Worm (Caenorhabditis elegans) whole organism, mixed stage, embryonic: ENCODE results near the gene C43H6.12.

Source experiments
- M03D4.4 ChIP-seq: sonication (generic microtip); optimal IDR thresholded peaks from 2 replicates; lab custom pipeline; 2017; ENCODE audit warnings: mild to moderate bottlenecking, missing genetic modification characterization, missing compliant biosample characterization
- bed-3 ChIP-seq: fragments of 200-800 bp; sonication (Bioruptor generic); optimal IDR thresholded peaks from 3 replicates; lab custom pipeline; 2018; ENCODE audit warnings: mild to moderate bottlenecking, missing genetic modification characterization, moderate library complexity, missing compliant biosample characterization
- blmp-1 ChIP-seq: fragments of 150-350 bp; optimal IDR thresholded peaks from 2 replicates; lab custom pipeline; 2014; ENCODE audit warnings: missing biosample characterization, missing genetic modification characterization
- ceh-39 ChIP-seq: fragments of 150-350 bp; optimal IDR thresholded peaks from 2 replicates; lab custom pipeline; 2014; ENCODE audit warnings: missing biosample characterization, missing genetic modification characterization
- ceh-43 ChIP-seq: fragments of 200-800 bp; sonication (Bioruptor generic); optimal IDR thresholded peaks from 2 replicates; lab custom pipeline; 2018; ENCODE audit warnings: mild to moderate bottlenecking, missing genetic modification characterization, moderate library complexity, missing compliant biosample characterization
- ceh-83 ChIP-seq: fragments of 200-800 bp; sonication (Bioruptor generic); optimal IDR thresholded peaks from 2 replicates; lab custom pipeline; 2018; ENCODE audit warnings: mild to moderate bottlenecking, missing genetic modification characterization, missing compliant biosample characterization
- ces-1 ChIP-seq: fragments of 150-350 bp; optimal IDR thresholded peaks from 2 replicates; lab custom pipeline; 2014; ENCODE audit warnings: missing biosample characterization, missing genetic modification reagents, missing genetic modification characterization
- cnd-1 ChIP-seq: fragments of 200-800 bp; sonication (Bioruptor generic); optimal IDR thresholded peaks from 2 replicates; lab custom pipeline; 2018; ENCODE audit warnings: mild to moderate bottlenecking, missing genetic modification characterization, missing compliant biosample characterization
- drap-1 ChIP-seq: fragments of 200-800 bp; sonication (Bioruptor generic); optimal IDR thresholded peaks from 3 replicates; lab custom pipeline; 2018; ENCODE audit warnings: mild to moderate bottlenecking, missing genetic modification characterization, missing compliant biosample characterization
- elt-1 ChIP-seq: sonication (generic microtip); optimal IDR thresholded peaks from 2 replicates; lab custom pipeline; 2017; ENCODE audit warnings: missing genetic modification characterization, mild to moderate bottlenecking, missing compliant biosample characterization, antibody characterized with exemption, moderate library complexity, borderline replicate concordance; ENCODE audit not compliant: insufficient read depth
- elt-3 ChIP-seq: fragments of 150-350 bp; optimal IDR thresholded peaks from 2 replicates; lab custom pipeline; 2014; ENCODE audit warnings: missing biosample characterization, missing genetic modification characterization
- flh-1 ChIP-seq: fragments of 200-800 bp; sonication (Bioruptor generic); optimal IDR thresholded peaks from 2 replicates; lab custom pipeline; 2018; ENCODE audit warnings: mild to moderate bottlenecking, missing genetic modification characterization, moderate library complexity, missing compliant biosample characterization
- ham-2 ChIP-seq: fragments of 200-800 bp; sonication (Bioruptor generic); optimal IDR thresholded peaks from 2 replicates; lab custom pipeline; 2018; ENCODE audit warnings: mild to moderate bottlenecking, missing genetic modification characterization, missing compliant biosample characterization
- hlh-1 ChIP-seq: fragments of 150-350 bp; optimal IDR thresholded peaks from 2 replicates; lab custom pipeline; 2014; ENCODE audit warnings: missing biosample characterization, missing genetic modification reagents, missing genetic modification characterization
- lin-13 ChIP-seq: fragments of 150-350 bp; optimal IDR thresholded peaks from 2 replicates; lab custom pipeline; 2014; ENCODE audit warnings: missing biosample characterization, missing genetic modification characterization
- lin-32 ChIP-seq: fragments of 200-800 bp; sonication (Bioruptor generic); optimal IDR thresholded peaks from 2 replicates; lab custom pipeline; 2018; ENCODE audit warnings: mild to moderate bottlenecking, missing genetic modification characterization, missing compliant biosample characterization
- lsy-2 ChIP-seq: fragments of 150-350 bp; optimal IDR thresholded peaks from 2 replicates; lab custom pipeline; 2014; ENCODE audit warnings: missing biosample characterization, missing genetic modification characterization
- mep-1 ChIP-seq: fragments of 150-350 bp; optimal IDR thresholded peaks from 2 replicates; lab custom pipeline; 2017; ENCODE audit warnings: missing biosample characterization, missing genetic modification reagents, missing genetic modification characterization, inconsistent platforms
- mls-2 ChIP-seq: sonication (generic microtip); optimal IDR thresholded peaks from 2 replicates; lab custom pipeline; 2016; ENCODE audit warnings: mild to moderate bottlenecking, missing genetic modification characterization, moderate library complexity, missing compliant biosample characterization
- nhr-12 ChIP-seq: fragments of 150-350 bp; optimal IDR thresholded peaks from 2 replicates; lab custom pipeline; 2014; ENCODE audit warnings: missing biosample characterization, missing genetic modification characterization
- nhr-2 ChIP-seq: fragments of 150-350 bp; optimal IDR thresholded peaks from 2 replicates; lab custom pipeline; 2014; ENCODE audit warnings: missing biosample characterization, missing genetic modification characterization
- nhr-237 ChIP-seq: fragments of 150-350 bp; optimal IDR thresholded peaks from 2 replicates; lab custom pipeline; 2014; ENCODE audit warnings: missing biosample characterization, missing genetic modification characterization
- nhr-28 ChIP-seq: fragments of 150-350 bp; optimal IDR thresholded peaks from 2 replicates; lab custom pipeline; 2014; ENCODE audit warnings: missing biosample characterization, missing genetic modification characterization
- nhr-76 ChIP-seq: sonication (generic microtip); optimal IDR thresholded peaks from 2 replicates; lab custom pipeline; 2017; ENCODE audit warnings: missing biosample characterization, missing genetic modification characterization
- pha-4 ChIP-seq: fragments of 150-350 bp; optimal IDR thresholded peaks from 2 replicates; lab custom pipeline; 2018; ENCODE audit warnings: missing biosample characterization, missing genetic modification reagents, missing genetic modification characterization
- sem-2 ChIP-seq: fragments of 200-800 bp; sonication (Bioruptor generic); optimal IDR thresholded peaks from 2 replicates; lab custom pipeline; 2018; ENCODE audit warnings: mild to moderate bottlenecking, missing genetic modification characterization, missing compliant biosample characterization
- snpc-4 ChIP-seq: fragments of 150-350 bp; optimal IDR thresholded peaks from 2 replicates; lab custom pipeline; 2014; ENCODE audit warnings: missing biosample characterization, missing genetic modification characterization
- sptf-1 ChIP-seq: sonication (generic microtip); optimal IDR thresholded peaks from 2 replicates; lab custom pipeline; 2017; ENCODE audit warnings: mild to moderate bottlenecking, missing genetic modification characterization, moderate library complexity, missing compliant biosample characterization
- tbx-8 ChIP-seq: fragments of 200-800 bp; sonication (Bioruptor generic); optimal IDR thresholded peaks from 2 replicates; lab custom pipeline; 2018; ENCODE audit warnings: mild to moderate bottlenecking, missing genetic modification characterization, moderate library complexity, missing compliant biosample characterization
- unc-120 ChIP-seq: sonication (generic microtip); optimal IDR thresholded peaks from 2 replicates; lab custom pipeline; 2017; ENCODE audit warnings: missing genetic modification characterization, missing compliant biosample characterization; ENCODE audit not compliant: poor library complexity, severe bottlenecking
- unc-62 ChIP-seq: fragments of 150-350 bp; optimal IDR thresholded peaks from 2 replicates; lab custom pipeline; 2014; ENCODE audit warnings: missing biosample characterization, missing genetic modification reagents, missing genetic modification characterization
- zip-8 ChIP-seq: fragments of 150-350 bp; optimal IDR thresholded peaks from 2 replicates; lab custom pipeline; 2014; ENCODE audit warnings: missing biosample characterization, missing genetic modification characterization
- ztf-11 ChIP-seq: fragments of 150-350 bp; optimal IDR thresholded peaks from 2 replicates; lab custom pipeline; 2014; ENCODE audit warnings: missing biosample characterization, missing genetic modification characterization

The C43H6.12 gene

DNA sequence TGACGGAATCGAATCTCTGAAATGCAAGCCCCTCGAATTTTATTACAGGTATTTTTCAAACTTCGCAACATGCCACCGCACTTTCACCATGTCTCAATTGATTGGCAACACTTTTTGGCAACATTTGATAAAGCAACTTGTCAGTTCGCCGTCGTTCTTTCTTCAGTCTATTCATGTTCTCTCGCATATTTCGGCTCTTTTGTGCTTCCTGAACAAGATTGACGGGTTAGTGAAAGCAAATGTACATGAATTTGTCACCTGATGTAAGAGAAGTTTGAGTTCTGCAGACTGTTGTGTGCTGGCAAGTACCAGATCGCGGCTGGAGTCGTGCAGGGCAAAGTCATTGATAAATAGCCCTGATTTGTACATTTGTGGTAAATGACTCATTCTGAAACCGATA, 12.7 kb downstream of the C43H6.12 start:
- TF ChIP-seq mep-1 (tag; lab: Kevin White, UChicago) (no peak), nhr-2 (tag; lab: Kevin White, UChicago) (no peak), ztf-11 (tag; lab: Kevin White, UChicago) (no peak), sem-2 (no peak), pha-4 (tag; lab: Kevin White, UChicago) (no peak), nhr-237 (no peak), elt-3 (tag; lab: Kevin White, UChicago) (no peak), lin-32 (GFP tag; lab: Kevin White, UChicago) (no peak)

- TF ChIP-seq ham-2 (GFP tag; lab: Kevin White, UChicago) = no peak
- peak; percentile 4 for TF ChIP-seq pha-4 (tag; lab: Kevin White, UChicago)
These were observed 15.9 kb downstream of the C43H6.12 start for ce11 chrX:2425284-2425683.

DNA sequence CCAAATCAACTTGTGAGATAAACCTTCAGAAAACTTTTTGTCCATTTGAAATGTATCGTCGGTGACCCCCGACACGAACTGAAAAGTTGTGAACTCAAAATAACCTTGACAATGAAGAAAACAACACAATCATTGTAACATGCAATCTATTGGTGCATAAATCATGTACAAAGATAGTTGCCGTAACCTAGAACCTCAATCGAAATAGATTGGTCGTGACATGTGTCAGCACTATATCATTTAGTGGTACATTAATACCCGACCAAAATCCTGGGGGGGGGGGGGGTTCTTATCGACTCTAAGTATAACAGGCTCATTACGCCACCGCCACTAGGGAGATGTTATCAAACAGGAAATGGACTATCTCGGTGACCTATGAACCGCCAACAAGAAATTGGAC, 17.5 kb downstream of the C43H6.12 start:
- no peak for TF ChIP-seq cnd-1 (tag; lab: Kevin White, UChicago)
- peak; percentile 54 for TF ChIP-seq unc-62
- TF ChIP-seq elt-1 (tag; lab: Kevin White, UChicago) = peak; percentile 30

ce11 chrX:2427404-2427803, 18.0 kb downstream of the C43H6.12 start, which contains the start of gene gcy-31:
gcy-31 (minus strand) TSS chrX:2427504.
- no peak for TF ChIP-seq sptf-1 (tag; lab: Kevin White, UChicago)
- no peak for TF ChIP-seq hlh-1
- no peak for TF ChIP-seq M03D4.4 (tag; lab: Kevin White, UChicago)
- no peak for TF ChIP-seq ztf-11 (tag; lab: Kevin White, UChicago)
- TF ChIP-seq lsy-2 (tag; lab: Kevin White, UChicago) = no peak
- TF ChIP-seq zip-8 (tag; lab: Kevin White, UChicago) = no peak
- TF ChIP-seq ceh-43 (GFP tag; lab: Kevin White, UChicago) = no peak
- TF ChIP-seq ces-1 (GFP tag; lab: Kevin White, UChicago) = no peak

DNA sequence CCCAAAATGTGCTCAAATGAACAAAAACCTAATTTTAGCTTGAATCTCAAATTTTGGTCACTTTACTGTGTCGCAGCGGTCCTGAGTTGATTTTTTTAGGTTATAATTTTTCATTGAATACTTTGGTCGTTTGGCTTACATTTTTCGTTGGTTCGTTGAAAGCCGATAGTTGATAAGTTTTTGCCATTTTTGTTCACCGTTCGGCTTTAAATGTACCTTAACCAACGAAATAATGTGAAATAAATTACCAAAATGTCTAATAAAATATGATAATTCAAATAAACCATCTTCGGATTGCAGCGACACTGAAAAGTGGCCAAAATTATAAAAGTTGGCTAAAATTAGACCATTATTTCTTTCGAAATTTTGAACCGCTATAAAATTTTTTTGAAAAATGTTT, 20.9 kb downstream of the C43H6.12 start:
- TF ChIP-seq ztf-11 (tag; lab: Kevin White, UChicago) = no peak
- TF ChIP-seq nhr-28 (tag; lab: Kevin White, UChicago) = no peak
- TF ChIP-seq nhr-2 (tag; lab: Kevin White, UChicago) = no peak
- no peak for TF ChIP-seq elt-1 (tag; lab: Kevin White, UChicago)
- no peak for TF ChIP-seq mls-2 (tag; lab: Kevin White, UChicago)
- no peak for TF ChIP-seq elt-3 (tag; lab: Kevin White, UChicago)
- TF ChIP-seq nhr-12 (tag; lab: Kevin White, UChicago) = no peak
- TF ChIP-seq blmp-1 (tag; lab: Kevin White, UChicago) = no peak
- TF ChIP-seq lin-32 (GFP tag; lab: Kevin White, UChicago) = no peak
- no peak for TF ChIP-seq lin-13
- no peak for TF ChIP-seq cnd-1 (tag; lab: Kevin White, UChicago)
- no peak for TF ChIP-seq unc-120 (tag; lab: Kevin White, UChicago)
- no peak for TF ChIP-seq bed-3 (GFP tag; lab: Kevin White, UChicago)
- no peak for TF ChIP-seq nhr-76 (tag; lab: Kevin White, UChicago)

DNA sequence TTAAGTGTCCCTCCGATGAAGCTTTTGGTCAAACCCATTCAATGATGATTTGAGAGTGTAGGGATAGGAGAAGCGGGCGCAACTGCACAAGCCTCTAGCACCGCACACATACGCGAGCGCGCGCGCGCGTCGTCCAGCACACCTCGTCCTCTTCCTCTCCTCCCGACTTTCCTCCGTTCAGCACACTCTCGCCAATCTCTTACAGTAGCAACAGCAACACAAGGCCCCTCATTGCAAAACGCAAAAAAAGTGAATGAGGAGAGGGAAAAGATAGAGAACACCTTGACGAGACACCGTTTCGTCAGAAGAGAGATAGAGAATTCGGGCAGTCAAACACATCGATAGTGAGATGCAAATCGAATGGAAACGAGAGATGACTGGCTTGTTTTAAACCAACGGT, 23.1 kb downstream of the C43H6.12 start:
- TF ChIP-seq ceh-43 (GFP tag; lab: Kevin White, UChicago) (no peak), bed-3 (GFP tag; lab: Kevin White, UChicago) (no peak), snpc-4 (tag; lab: Kevin White, UChicago) (no peak), ham-2 (GFP tag; lab: Kevin White, UChicago) (peak; percentile 95), ces-1 (GFP tag; lab: Kevin White, UChicago) (no peak), cnd-1 (tag; lab: Kevin White, UChicago) (peak; percentile 51), lsy-2 (tag; lab: Kevin White, UChicago) (peak; percentile 43), tbx-8 (GFP tag; lab: Kevin White, UChicago) (no peak), nhr-28 (tag; lab: Kevin White, UChicago) (no peak), unc-120 (tag; lab: Kevin White, UChicago) (peak; percentile 80), nhr-76 (tag; lab: Kevin White, UChicago) (no peak), M03D4.4 (tag; lab: Kevin White, UChicago) (peak; percentile 64), lin-13 (no peak), nhr-237 (no peak), ceh-39 (tag; lab: Kevin White, UChicago) (peak; percentile 74), elt-1 (tag; lab: Kevin White, UChicago) (no peak), mep-1 (tag; lab: Kevin White, UChicago) (peak; percentile 40), lin-32 (GFP tag; lab: Kevin White, UChicago) (no peak), pha-4 (tag; lab: Kevin White, UChicago) (peak; percentile 49), unc-62 (peak; percentile 58), sptf-1 (tag; lab: Kevin White, UChicago) (peak; percentile 22), ceh-83 (GFP tag; lab: Kevin White, UChicago) (no peak), elt-3 (tag; lab: Kevin White, UChicago) (no peak), drap-1 (GFP tag; lab: Kevin White, UChicago) (peak; percentile 2), mls-2 (tag; lab: Kevin White, UChicago) (peak; percentile 48), nhr-2 (tag; lab: Kevin White, UChicago) (no peak), hlh-1 (peak; percentile 84), flh-1 (GFP tag; lab: Kevin White, UChicago) (no peak)
